Fruit fly (Drosophila melanogaster) whole organism, embryonic: Measurements from ENCODE around the gene nAChRalpha1.

Experiments used
- CG1024 ChIP-seq: fragments of 200-800 bp; sonication (Bioruptor generic); IDR thresholded peaks from 2 replicates; pipeline ENCODE4 v1.3.6; 2022; ENCODE audit warnings: missing biosample characterization, missing genetic modification characterization
- CG10321 ChIP-seq: fragments of 200-800 bp; sonication (Bioruptor generic); IDR thresholded peaks from 2 replicates; pipeline ENCODE4 v1.3.6; 2022; ENCODE audit warnings: missing biosample characterization, missing genetic modification characterization
- CG10366 ChIP-seq: fragments of 200-800 bp; sonication (Bioruptor generic); IDR thresholded peaks from 2 replicates; pipeline ENCODE4 v1.3.6; 2022; ENCODE audit warnings: missing biosample characterization, missing genetic modification characterization
- CG10462 ChIP-seq: fragments of 200-800 bp; sonication (Bioruptor generic); optimal IDR thresholded peaks from 2 replicates; lab custom pipeline; 2016; ENCODE audit warnings: missing biosample characterization, missing genetic modification characterization
- CG11504 ChIP-seq: fragments of 200-800 bp; sonication (Bioruptor generic); optimal IDR thresholded peaks from 3 replicates; lab custom pipeline; 2019; ENCODE audit warnings: missing biosample characterization, mild to moderate bottlenecking, missing genetic modification characterization, moderate library complexity
- CG13287 ChIP-seq: fragments of 200-800 bp; sonication (Bioruptor generic); IDR thresholded peaks from 2 replicates; pipeline ENCODE4 v1.3.6; 2022; ENCODE audit warnings: missing biosample characterization, missing genetic modification characterization; ENCODE audit not compliant: partially characterized antibody
- CG13624 ChIP-seq: fragments of 200-800 bp; sonication (Bioruptor generic); optimal IDR thresholded peaks from 2 replicates; lab custom pipeline; 2016; ENCODE audit warnings: missing biosample characterization, missing genetic modification characterization
- CG13894 ChIP-seq: fragments of 200-800 bp; sonication (Bioruptor generic); optimal IDR thresholded peaks from 3 replicates; lab custom pipeline; 2018; ENCODE audit warnings: missing biosample characterization, mild to moderate bottlenecking, missing genetic modification characterization, moderate library complexity
- CG1792 ChIP-seq: fragments of 200-800 bp; sonication (Bioruptor generic); optimal IDR thresholded peaks from 2 replicates; lab custom pipeline; 2016; ENCODE audit warnings: missing biosample characterization, missing genetic modification characterization
- CG18476 ChIP-seq: fragments of 200-800 bp; sonication (Bioruptor generic); optimal IDR thresholded peaks from 2 replicates; lab custom pipeline; 2016; ENCODE audit warnings: missing biosample characterization, mild to moderate bottlenecking, missing genetic modification characterization
- CG2678 ChIP-seq: fragments of 200-800 bp; sonication (Bioruptor generic); optimal IDR thresholded peaks from 3 replicates; lab custom pipeline; 2019; ENCODE audit warnings: missing biosample characterization, mild to moderate bottlenecking, missing genetic modification characterization, moderate library complexity
- CG2875 ChIP-seq: fragments of 200-800 bp; sonication (Bioruptor generic); optimal IDR thresholded peaks from 2 replicates; lab custom pipeline; 2017; ENCODE audit warnings: missing biosample characterization, mild to moderate bottlenecking, missing genetic modification characterization, missing genetic modification reagents
- CG31441 ChIP-seq: fragments of 200-800 bp; sonication (Bioruptor generic); IDR thresholded peaks from 2 replicates; pipeline ENCODE4 v1.3.6; 2022; ENCODE audit warnings: missing biosample characterization, missing genetic modification characterization
- CG33557 ChIP-seq: fragments of 200-800 bp; sonication (Bioruptor generic); optimal IDR thresholded peaks from 2 replicates; lab custom pipeline; 2019; ENCODE audit warnings: missing biosample characterization, mild to moderate bottlenecking, missing genetic modification characterization, moderate library complexity
- CG6683 ChIP-seq: fragments of 200-800 bp; sonication (Bioruptor generic); optimal IDR thresholded peaks from 2 replicates; lab custom pipeline; 2017; ENCODE audit warnings: missing biosample characterization, mild to moderate bottlenecking, missing genetic modification characterization, missing genetic modification reagents
- CG7745 ChIP-seq: fragments of 200-800 bp; sonication (Bioruptor generic); optimal IDR thresholded peaks from 2 replicates; lab custom pipeline; 2018; ENCODE audit warnings: missing biosample characterization, mild to moderate bottlenecking, missing genetic modification characterization, moderate library complexity
- CG7963 ChIP-seq: fragments of 200-800 bp; sonication (Bioruptor generic); IDR thresholded peaks from 3 replicates; pipeline ENCODE4 v1.3.6; 2022; ENCODE audit warnings: missing biosample characterization, missing genetic modification characterization; ENCODE audit not compliant: partially characterized antibody
- E2f1 ChIP-seq: fragments of 200-800 bp; sonication (Bioruptor generic); IDR thresholded peaks from 2 replicates; pipeline ENCODE4 v1.3.6; 2022; ENCODE audit warnings: missing biosample characterization, missing genetic modification characterization
- E2f2 ChIP-seq: fragments of 200-800 bp; sonication (Bioruptor generic); IDR thresholded peaks from 2 replicates; pipeline ENCODE4 v1.3.6; 2022; ENCODE audit warnings: missing biosample characterization, missing genetic modification characterization
- Eip74EF ChIP-seq, 2 experiments: fragments of 200-800 bp in 1 of 2; fragments of >200 bp in 1 of 2; sonication (Bioruptor generic) in 1 of 2; optimal IDR thresholded peaks; 2 replicates each; lab custom pipeline; 2017 to 2019; ENCODE audit warnings: missing biosample characterization in 2 of 2, missing genetic modification characterization in 2 of 2, mild to moderate bottlenecking in 1 of 2, moderate library complexity in 1 of 2
- Ets97D ChIP-seq: fragments of 200-800 bp; sonication (Bioruptor generic); optimal IDR thresholded peaks from 3 replicates; lab custom pipeline; 2016; ENCODE audit warnings: missing biosample characterization, missing genetic modification characterization
- Fer2 ChIP-seq: fragments of 200-800 bp; sonication (Bioruptor generic); optimal IDR thresholded peaks from 2 replicates; lab custom pipeline; 2018; ENCODE audit warnings: missing biosample characterization, mild to moderate bottlenecking, missing genetic modification characterization, moderate library complexity
- Fer3 ChIP-seq: fragments of 200-800 bp; sonication (Bioruptor generic); optimal IDR thresholded peaks from 2 replicates; lab custom pipeline; 2018; ENCODE audit warnings: missing biosample characterization, mild to moderate bottlenecking, missing genetic modification characterization, moderate library complexity
- Hey ChIP-seq: fragments of 200-800 bp; sonication (Bioruptor generic); optimal IDR thresholded peaks from 3 replicates; lab custom pipeline; 2018; ENCODE audit warnings: missing biosample characterization, mild to moderate bottlenecking, missing genetic modification characterization
- MBD-R2 ChIP-seq: fragments of 200-800 bp; sonication (Bioruptor generic); IDR thresholded peaks from 2 replicates; pipeline ENCODE4 v1.3.6; 2022; ENCODE audit warnings: missing biosample characterization, missing genetic modification characterization
- PHDP ChIP-seq: fragments of 200-800 bp; sonication (Bioruptor generic); optimal IDR thresholded peaks from 3 replicates; lab custom pipeline; 2018; ENCODE audit warnings: missing biosample characterization, mild to moderate bottlenecking, missing genetic modification characterization, moderate library complexity
- Ssrp ChIP-seq: fragments of 200-800 bp; sonication (Bioruptor generic); optimal IDR thresholded peaks from 2 replicates; lab custom pipeline; 2018; ENCODE audit warnings: missing biosample characterization, mild to moderate bottlenecking, missing genetic modification characterization, moderate library complexity
- Trl ChIP-seq, 3 experiments: fragments of >200 bp in 2 of 3; fragments of 200-800 bp in 1 of 3; sonication (Bioruptor generic) in 1 of 3; optimal IDR thresholded peaks; 2 replicates in 1 of 3; 3 replicates in 2 of 3; lab custom pipeline; 2016 to 2017; ENCODE audit warnings: missing biosample characterization in 1 of 3, missing genetic modification characterization in 1 of 3
- abd-A ChIP-seq: fragments of 200-800 bp; sonication (Bioruptor generic); optimal IDR thresholded peaks from 3 replicates; lab custom pipeline; 2019; ENCODE audit warnings: missing biosample characterization, mild to moderate bottlenecking, missing genetic modification characterization, moderate library complexity
- bab2 ChIP-seq: fragments of 200-800 bp; sonication (Bioruptor generic); optimal IDR thresholded peaks from 2 replicates; lab custom pipeline; 2016; ENCODE audit warnings: missing biosample characterization, missing genetic modification characterization
- bsh ChIP-seq, 2 experiments: fragments of 200-800 bp; sonication (Bioruptor generic); optimal IDR thresholded peaks; 2 replicates each; lab custom pipeline; 2017 to 2018; ENCODE audit warnings: mild to moderate bottlenecking in 2 of 2, missing biosample characterization in 2 of 2, missing genetic modification characterization in 2 of 2, moderate library complexity in 1 of 2
- chinmo ChIP-seq: fragments of 200-800 bp; sonication (Bioruptor generic); IDR thresholded peaks from 4 replicates; pipeline ENCODE4 v1.3.6; 2022; ENCODE audit warnings: missing biosample characterization, missing genetic modification characterization; ENCODE audit not compliant: partially characterized antibody
- ci ChIP-seq: fragments of 200-800 bp; sonication (Bioruptor generic); IDR thresholded peaks from 3 replicates; pipeline ENCODE4 v1.3.6; 2022; ENCODE audit warnings: missing biosample characterization, missing genetic modification characterization
- crol ChIP-seq: fragments of 200-800 bp; sonication (Bioruptor generic); IDR thresholded peaks from 2 replicates; pipeline ENCODE4 v1.3.6; 2022; ENCODE audit warnings: missing biosample characterization, missing genetic modification characterization
- crp ChIP-seq, 2 experiments: fragments of 200-800 bp; sonication (Bioruptor generic); optimal IDR thresholded peaks; 2 replicates in 1 of 2; 3 replicates in 1 of 2; lab custom pipeline; 2017; ENCODE audit warnings: missing biosample characterization in 2 of 2, missing genetic modification characterization in 2 of 2, mild to moderate bottlenecking in 1 of 2, moderate library complexity in 1 of 2
- da ChIP-seq: fragments of 200-800 bp; sonication (Bioruptor generic); optimal IDR thresholded peaks from 2 replicates; lab custom pipeline; 2016; ENCODE audit warnings: missing biosample characterization, missing genetic modification characterization
- dm ChIP-seq: fragments of 200-800 bp; sonication (Bioruptor generic); optimal IDR thresholded peaks from 3 replicates; lab custom pipeline; 2016; ENCODE audit warnings: missing biosample characterization, missing genetic modification characterization
- eve ChIP-seq, 2 experiments: fragments of >200 bp; optimal IDR thresholded peaks; 2 replicates each; lab custom pipeline; 2017; ENCODE audit warnings: missing biosample characterization in 2 of 2, missing genetic modification characterization in 2 of 2
- fd64A ChIP-seq: fragments of 200-800 bp; sonication (Bioruptor generic); optimal IDR thresholded peaks from 3 replicates; lab custom pipeline; 2018; ENCODE audit warnings: missing biosample characterization, mild to moderate bottlenecking, missing genetic modification characterization
- fu2 ChIP-seq: fragments of 200-800 bp; sonication (Bioruptor generic); optimal IDR thresholded peaks from 2 replicates; lab custom pipeline; 2016; ENCODE audit warnings: missing biosample characterization, missing genetic modification characterization
- ham ChIP-seq: fragments of 200-800 bp; sonication (Bioruptor generic); IDR thresholded peaks from 2 replicates; pipeline ENCODE4 v1.3.6; 2022; ENCODE audit warnings: missing biosample characterization, missing genetic modification characterization
- her ChIP-seq: fragments of 200-800 bp; sonication (Bioruptor generic); optimal IDR thresholded peaks from 2 replicates; lab custom pipeline; 2016; ENCODE audit warnings: missing biosample characterization, missing genetic modification characterization
- insv ChIP-seq, 2 experiments: fragments of 200-800 bp; sonication (Bioruptor generic); optimal IDR thresholded peaks; 3 replicates each; lab custom pipeline; 2016 to 2018; ENCODE audit warnings: missing biosample characterization in 2 of 2, missing genetic modification characterization in 2 of 2
- jigr1 ChIP-seq: fragments of 200-800 bp; sonication (Bioruptor generic); IDR thresholded peaks from 3 replicates; pipeline ENCODE4 v1.3.6; 2022; ENCODE audit warnings: missing biosample characterization, missing genetic modification characterization
- shn ChIP-seq: fragments of 200-800 bp; sonication (Bioruptor generic); optimal IDR thresholded peaks from 3 replicates; lab custom pipeline; 2016; ENCODE audit warnings: missing biosample characterization, missing genetic modification characterization
- slp2 ChIP-seq: fragments of 200-800 bp; sonication (Bioruptor generic); optimal IDR thresholded peaks from 2 replicates; lab custom pipeline; 2016; ENCODE audit warnings: missing biosample characterization, missing genetic modification characterization
- vnd ChIP-seq: fragments of 200-800 bp; sonication (Bioruptor generic); IDR thresholded peaks from 3 replicates; pipeline ENCODE4 v1.3.6; 2022; ENCODE audit warnings: missing biosample characterization, missing genetic modification characterization; ENCODE audit not compliant: partially characterized antibody
- zen ChIP-seq: fragments of 200-800 bp; sonication (Bioruptor generic); optimal IDR thresholded peaks from 3 replicates; lab custom pipeline; 2018; ENCODE audit warnings: missing biosample characterization, mild to moderate bottlenecking, missing genetic modification characterization, moderate library complexity

nAChRalpha1 gene

DNA sequence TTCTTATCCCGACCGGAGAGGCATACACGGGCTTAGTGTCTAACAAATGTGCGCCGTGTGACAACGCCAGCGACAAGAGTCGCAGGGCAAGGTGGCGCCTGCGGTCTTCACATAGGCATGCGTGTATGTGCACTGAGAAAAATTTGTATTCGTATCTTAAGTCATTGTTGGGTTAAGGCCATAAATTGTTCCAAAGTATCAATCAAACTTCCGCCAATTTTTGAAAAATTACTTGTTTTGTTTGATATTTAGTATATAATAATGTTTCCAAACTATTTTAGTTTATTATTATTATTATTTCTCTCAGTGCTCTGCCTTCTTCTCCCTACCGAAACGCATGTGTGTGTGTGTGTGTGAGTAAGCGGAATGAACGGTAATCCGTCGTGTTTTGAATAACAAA is 10.3 kb upstream of the nAChRalpha1 start (continued):
- peak; percentile 41 for TF ChIP-seq CG31441 (GFP tag; lab: Robert Waterston, UW)
- TF ChIP-seq CG11504 (tag; lab: Kevin White, UChicago), result peak; percentile 57
- no peak for TF ChIP-seq ham (GFP tag; lab: Robert Waterston, UW)
- TF ChIP-seq CG13624 (GFP tag; lab: Kevin White, UChicago), result no peak
- no peak for TF ChIP-seq fu2 (GFP tag; lab: Kevin White, UChicago)
- TF ChIP-seq MBD-R2 (GFP tag; lab: Robert Waterston, UW), result no peak
- no peak for TF ChIP-seq CG33557 (GFP tag; lab: Kevin White, UChicago)

dm6 chr3R:24457847-24458246 is 890 bp upstream of the nAChRalpha1 start:
- TF ChIP-seq CG18476 (GFP tag; lab: Kevin White, UChicago) (no peak), chinmo (GFP tag; lab: Robert Waterston, UW) (0 out of 4 replicates have a peak, but pooled peaks have one; percentile 36), Ssrp (tag; lab: Kevin White, UChicago) (no peak), CG10366 (GFP tag; lab: Robert Waterston, UW) (no peak), insv (GFP tag; optimal IDR thresholded peaks at IDR 0.05; lab: Kevin White, UChicago) (no peak), Fer3 (tag; lab: Kevin White, UChicago) (no peak), CG6683 (GFP tag; lab: Kevin White, UChicago) (no peak), her (no peak), E2f2 (GFP tag; lab: Robert Waterston, UW) (no peak), crp (GFP tag; optimal IDR thresholded peaks at IDR 0.05; lab: Kevin White, UChicago) (no peak), slp2 (no peak), Ets97D (no peak), CG7963 (GFP tag; lab: Robert Waterston, UW) (no peak), CG10321 (GFP tag; lab: Robert Waterston, UW) (no peak), vnd (GFP tag; lab: Robert Waterston, UW) (no peak), Trl (optimal IDR thresholded peaks at IDR 0.05; lab: Kevin White, UChicago) (peak in 1 of 2 experiments; percentile 9), Trl (GFP tag; optimal IDR thresholded peaks at IDR 0.05; lab: Kevin White, UChicago) (no peak), CG13894 (tag; lab: Kevin White, UChicago) (peak; percentile 16), shn (GFP tag; lab: Kevin White, UChicago) (no peak), fd64A (GFP tag; lab: Kevin White, UChicago) (no peak), bab2 (GFP tag; lab: Kevin White, UChicago) (no peak), CG7745 (tag; lab: Kevin White, UChicago) (no peak), CG2875 (GFP tag; lab: Kevin White, UChicago) (no peak), abd-A (tag; lab: Kevin White, UChicago) (peak; percentile 91), ci (GFP tag; lab: Robert Waterston, UW) (0 out of 3 replicates have a peak, but pooled peaks have one; percentile 33), E2f1 (no peak), eve (GFP tag; optimal IDR thresholded peaks at IDR 0.05; lab: Kevin White, UChicago) (no peak), CG31441 (GFP tag; lab: Robert Waterston, UW) (no peak), CG13287 (GFP tag; lab: Robert Waterston, UW) (no peak), Eip74EF (GFP tag; optimal IDR thresholded peaks at IDR 0.05; lab: Kevin White, UChicago) (no peak), Fer2 (tag; lab: Kevin White, UChicago) (no peak), CG2678 (no peak), Hey (tag; lab: Kevin White, UChicago) (peak; percentile 25), da (no peak), CG1792 (GFP tag; lab: Kevin White, UChicago) (no peak), PHDP (tag; lab: Kevin White, UChicago) (no peak), bsh (GFP tag; optimal IDR thresholded peaks at IDR 0.05; lab: Kevin White, UChicago) (no peak), crol (peak; percentile 76), CG10462 (no peak), CG1024 (no peak), jigr1 (GFP tag; lab: Robert Waterston, UW) (no peak), dm (GFP tag; lab: Kevin White, UChicago) (no peak), zen (tag; lab: Kevin White, UChicago) (no peak)
